Fruit fly (Drosophila melanogaster) whole organism, embryonic: ENCODE measurements around the gene CG15865.

Experiments used
- Bteb2 ChIP-seq: fragments of 200-800 bp; sonication (Bioruptor generic); optimal IDR thresholded peaks from 2 replicates; lab custom pipeline; 2016; ENCODE audit warnings: missing biosample characterization, missing genetic modification characterization
- CG10543 ChIP-seq: fragments of 200-800 bp; sonication (Bioruptor generic); optimal IDR thresholded peaks from 3 replicates; lab custom pipeline; 2017; ENCODE audit warnings: missing biosample characterization, mild to moderate bottlenecking, missing genetic modification characterization, moderate library complexity
- CG14014 ChIP-seq: fragments of 200-800 bp; sonication (Bioruptor generic); IDR thresholded peaks from 2 replicates; pipeline ENCODE4 v1.3.6; 2022; ENCODE audit warnings: missing biosample characterization, missing genetic modification characterization
- CG1529 ChIP-seq: fragments of 200-800 bp; sonication (Bioruptor generic); optimal IDR thresholded peaks from 3 replicates; lab custom pipeline; 2018; ENCODE audit warnings: missing biosample characterization, missing genetic modification characterization
- CG15514 ChIP-seq: fragments of 200-800 bp; sonication (Bioruptor generic); optimal IDR thresholded peaks from 3 replicates; lab custom pipeline; 2017; ENCODE audit warnings: missing biosample characterization, missing genetic modification characterization, mild to moderate bottlenecking, moderate library complexity, missing genetic modification reagents
- CG16813 ChIP-seq: fragments of 200-800 bp; sonication (Bioruptor generic); IDR thresholded peaks from 3 replicates; pipeline ENCODE4 v1.3.6; 2022; ENCODE audit warnings: missing biosample characterization, missing genetic modification characterization; ENCODE audit not compliant: partially characterized antibody
- CG17361 ChIP-seq: fragments of 200-800 bp; sonication (Bioruptor generic); IDR thresholded peaks from 3 replicates; pipeline ENCODE4 v1.3.6; 2022; ENCODE audit warnings: missing biosample characterization, missing genetic modification characterization
- CG30403 ChIP-seq: fragments of 200-800 bp; sonication (Bioruptor generic); optimal IDR thresholded peaks from 3 replicates; lab custom pipeline; 2016; ENCODE audit warnings: missing biosample characterization, missing genetic modification characterization
- CG6765 ChIP-seq: fragments of 200-800 bp; sonication (Bioruptor generic); optimal IDR thresholded peaks from 3 replicates; lab custom pipeline; 2017; ENCODE audit warnings: missing biosample characterization, mild to moderate bottlenecking, missing genetic modification characterization
- CG6813 ChIP-seq: fragments of 200-800 bp; sonication (Bioruptor generic); optimal IDR thresholded peaks from 2 replicates; lab custom pipeline; 2017; ENCODE audit warnings: missing biosample characterization, missing genetic modification characterization, mild to moderate bottlenecking, moderate library complexity, missing genetic modification reagents
- CG9932 ChIP-seq: fragments of 200-800 bp; sonication (Bioruptor generic); IDR thresholded peaks from 2 replicates; pipeline ENCODE4 v1.3.6; 2022; ENCODE audit warnings: missing biosample characterization, missing genetic modification characterization
- Ets65A ChIP-seq: fragments of 200-800 bp; sonication (Bioruptor generic); peaks from one replicate; lab custom pipeline; 2016; ENCODE audit warnings: missing biosample characterization, missing genetic modification characterization
- GATAe ChIP-seq: fragments of 200-800 bp; sonication (Bioruptor generic); conservative IDR thresholded peaks from 2 replicates; pipeline ENCODE4 v1.3.6; 2022; ENCODE audit warnings: missing biosample characterization, missing genetic modification characterization
- Gug ChIP-seq: fragments of 200-800 bp; sonication (Bioruptor generic); IDR thresholded peaks from 4 replicates; pipeline ENCODE4 v1.3.6; 2022; ENCODE audit warnings: missing biosample characterization, missing genetic modification characterization
- Lpt ChIP-seq: fragments of >200 bp; optimal IDR thresholded peaks from 2 replicates; lab custom pipeline; 2018; ENCODE audit warnings: missing biosample characterization, missing genetic modification characterization
- Med ChIP-seq: fragments of 200-800 bp; sonication (Bioruptor generic); peaks from one replicate; lab custom pipeline; 2016; ENCODE audit warnings: missing biosample characterization, missing genetic modification characterization, mild to moderate bottlenecking, inconsistent platforms, moderate library complexity
- NC2β ChIP-seq: fragments of 200-800 bp; sonication (Bioruptor generic); optimal IDR thresholded peaks from 2 replicates; lab custom pipeline; 2016; ENCODE audit warnings: missing biosample characterization, missing genetic modification characterization
- YL-1 ChIP-seq: fragments of 200-800 bp; sonication (Bioruptor generic); optimal IDR thresholded peaks from 3 replicates; lab custom pipeline; 2017; ENCODE audit warnings: missing biosample characterization, mild to moderate bottlenecking, missing genetic modification characterization
- ase ChIP-seq: fragments of 200-800 bp; sonication (Bioruptor generic); IDR thresholded peaks from 3 replicates; pipeline ENCODE4 v1.3.6; 2022; ENCODE audit warnings: missing biosample characterization, missing genetic modification characterization
- ash1 ChIP-seq: fragments of 200-800 bp; sonication (Bioruptor generic); optimal IDR thresholded peaks from 2 replicates; lab custom pipeline; 2018; ENCODE audit warnings: missing biosample characterization, mild to moderate bottlenecking, missing genetic modification characterization
- crol ChIP-seq: fragments of 200-800 bp; sonication (Bioruptor generic); IDR thresholded peaks from 2 replicates; pipeline ENCODE4 v1.3.6; 2022; ENCODE audit warnings: missing biosample characterization, missing genetic modification characterization
- cwo ChIP-seq: fragments of 200-800 bp; sonication (Bioruptor generic); optimal IDR thresholded peaks from 3 replicates; lab custom pipeline; 2017; ENCODE audit warnings: missing biosample characterization, missing genetic modification characterization, mild to moderate bottlenecking, moderate library complexity, missing genetic modification reagents
- exex ChIP-seq: fragments of 200-800 bp; sonication (Bioruptor generic); optimal IDR thresholded peaks from 4 replicates; lab custom pipeline; 2018; ENCODE audit warnings: missing biosample characterization, mild to moderate bottlenecking, missing genetic modification characterization, moderate library complexity
- grn ChIP-seq: fragments of 200-800 bp; sonication (Bioruptor generic); optimal IDR thresholded peaks from 3 replicates; lab custom pipeline; 2017; ENCODE audit warnings: missing biosample characterization, missing genetic modification characterization
- gro ChIP-seq: fragments of 200-800 bp; sonication (Bioruptor generic); optimal IDR thresholded peaks from 2 replicates; lab custom pipeline; 2016; ENCODE audit warnings: missing biosample characterization, missing genetic modification characterization
- mirr ChIP-seq: fragments of 200-800 bp; sonication (Bioruptor generic); optimal IDR thresholded peaks from 3 replicates; lab custom pipeline; 2018; ENCODE audit warnings: missing biosample characterization, mild to moderate bottlenecking, missing genetic modification characterization
- nerfin-2 ChIP-seq: fragments of 200-800 bp; sonication (Bioruptor generic); IDR thresholded peaks from 2 replicates; pipeline ENCODE4 v1.3.6; 2022; ENCODE audit warnings: missing biosample characterization, missing genetic modification characterization; ENCODE audit not compliant: partially characterized antibody
- pho ChIP-seq: fragments of 200-800 bp; sonication (Bioruptor generic); optimal IDR thresholded peaks from 2 replicates; lab custom pipeline; 2016; ENCODE audit warnings: missing biosample characterization, missing genetic modification characterization
- pnt ChIP-seq: fragments of 200-800 bp; sonication (Bioruptor generic); optimal IDR thresholded peaks from 3 replicates; lab custom pipeline; 2016; ENCODE audit warnings: missing biosample characterization, missing genetic modification characterization
- sens ChIP-seq: fragments of 200-800 bp; sonication (Bioruptor generic); peaks from one replicate; lab custom pipeline; 2016; ENCODE audit warnings: missing biosample characterization, missing genetic modification characterization
- sug ChIP-seq: fragments of 200-800 bp; optimal IDR thresholded peaks from 2 replicates; lab custom pipeline; 2019; ENCODE audit warnings: missing biosample characterization, mild to moderate bottlenecking, missing genetic modification characterization, moderate library complexity
- tna ChIP-seq: fragments of 200-800 bp; sonication (Bioruptor generic); IDR thresholded peaks from 2 replicates; pipeline ENCODE4 v1.3.6; 2022; ENCODE audit warnings: missing biosample characterization, missing genetic modification characterization; ENCODE audit not compliant: partially characterized antibody

The CG15865 gene

dm6 chrX:16664405-16665064 lies at the start of gene CG15865:
CG15865 (minus strand) TSS chrX:16664455.
- TF ChIP-seq exex (tag; lab: Kevin White, UChicago): peak; percentile 0
- peak; percentile 79 for TF ChIP-seq Ets65A (GFP tag; lab: Kevin White, UChicago)
- TF ChIP-seq Med (GFP tag; lab: Kevin White, UChicago): peak; percentile 28
- TF ChIP-seq CG14014 (GFP tag; lab: Robert Waterston, UW): no peak
- peak; percentile 64 for TF ChIP-seq sens (GFP tag; lab: Kevin White, UChicago)
- TF ChIP-seq, all 482 proteins: peak for 4

- TF ChIP-seq YL-1 (GFP tag; lab: Kevin White, UChicago) (no peak), ash1 (no peak), ase (GFP tag; lab: Robert Waterston, UW) (no peak), CG6765 (GFP tag; lab: Kevin White, UChicago) (no peak), CG9932 (GFP tag; lab: Robert Waterston, UW) (no peak), pnt (GFP tag; lab: Kevin White, UChicago) (no peak), pho (GFP tag; lab: Kevin White, UChicago) (no peak), nerfin-2 (GFP tag; lab: Robert Waterston, UW) (no peak), crol (no peak), NC2β (no peak), CG1529 (GFP tag; lab: Kevin White, UChicago) (no peak), CG30403 (GFP tag; lab: Kevin White, UChicago) (no peak)
- TF ChIP-seq, all 482 proteins: peak for 0
These were observed 46.7 kb upstream of the CG15865 start, which contains the start of gene CG13008 for dm6 chrX:16711003-16711402. CG13008 (plus strand) TSS chrX:16711303.

dm6 chrX:16706774-16707173 lies 42.5 kb upstream of the CG15865 start, which contains the start of gene CG9672:
CG9672 (minus strand) TSS chrX:16706874.
- TF ChIP-seq GATAe (GFP tag; lab: Robert Waterston, UW): peak; percentile 39; the same call in 1 of the 2 replicates
- TF ChIP-seq sug (tag; lab: Kevin White, UChicago): peak; percentile 80
- peak; percentile 57 for TF ChIP-seq grn (GFP tag; lab: Kevin White, UChicago)
- no peak for TF ChIP-seq CG17361

- TF ChIP-seq CG6813 (peak; percentile 4), CG10543 (GFP tag; lab: Kevin White, UChicago) (peak; percentile 12), exex (tag; lab: Kevin White, UChicago) (peak; percentile 68), Med (GFP tag; lab: Kevin White, UChicago) (peak; percentile 6), CG15514 (no peak), mirr (GFP tag; lab: Kevin White, UChicago) (peak; percentile 5), tna (no peak), sug (tag; lab: Kevin White, UChicago) (peak; percentile 51), Bteb2 (GFP tag; lab: Kevin White, UChicago) (no peak), grn (GFP tag; lab: Kevin White, UChicago) (peak; percentile 50), cwo (GFP tag; lab: Kevin White, UChicago) (peak; percentile 62), Gug (GFP tag; lab: Robert Waterston, UW) (no peak), GATAe (GFP tag; lab: Robert Waterston, UW) (peak; percentile 64)
These were observed 39.5 kb upstream of the CG15865 start, which contains the start of the genes CG9673 and CG4653 for dm6 chrX:16703747-16704146. CG9673 (minus strand) TSS chrX:16703884. CG4653 (plus strand) TSS chrX:16704081.

- no peak for TF ChIP-seq gro (GFP tag; lab: Kevin White, UChicago)
- TF ChIP-seq GATAe (GFP tag; lab: Robert Waterston, UW): peak; percentile 46
- TF ChIP-seq CG16813 (GFP tag; lab: Robert Waterston, UW): no peak
- TF ChIP-seq Lpt: no peak
- peak; percentile 9 for TF ChIP-seq sug (tag; lab: Kevin White, UChicago)
- TF ChIP-seq exex (tag; lab: Kevin White, UChicago): peak; percentile 61
- TF ChIP-seq grn (GFP tag; lab: Kevin White, UChicago): peak; percentile 35
These were observed 37.7 kb upstream of the CG15865 start, which contains the start of gene sphe for dm6 chrX:16701941-16702340. sphe (minus strand) TSS chrX:16701972.
